Fruit fly (Drosophila melanogaster) whole organism, prepupa: Measurements from ENCODE around the gene NFAT.

Source experiments
- CG10631 ChIP-seq: fragments of 200-800 bp; sonication (Bioruptor generic); optimal IDR thresholded peaks from 2 replicates; lab custom pipeline; 2016; ENCODE audit warnings: missing biosample characterization, missing genetic modification characterization
- CG10669 ChIP-seq: fragments of 200-800 bp; sonication (Bioruptor generic); optimal IDR thresholded peaks from 3 replicates; lab custom pipeline; 2018; ENCODE audit warnings: missing biosample characterization, mild to moderate bottlenecking, missing genetic modification characterization, moderate library complexity
- CG11762 ChIP-seq: fragments of 200-800 bp; sonication (Bioruptor generic); optimal IDR thresholded peaks from 3 replicates; lab custom pipeline; 2016; ENCODE audit warnings: missing biosample characterization, missing genetic modification characterization; ENCODE audit not compliant: insufficient read depth
- CG11902 ChIP-seq: fragments of 200-800 bp; sonication (Bioruptor generic); optimal IDR thresholded peaks from 3 replicates; lab custom pipeline; 2016; ENCODE audit warnings: missing biosample characterization, missing genetic modification characterization
- CG15336 ChIP-seq: fragments of 200-800 bp; sonication (Bioruptor generic); IDR thresholded peaks from 2 replicates; pipeline ENCODE4 v1.3.6; 2022; ENCODE audit warnings: missing biosample characterization, missing genetic modification characterization
- CG1621 ChIP-seq: fragments of 200-800 bp; sonication (Bioruptor generic); optimal IDR thresholded peaks from 3 replicates; lab custom pipeline; 2018; ENCODE audit warnings: missing biosample characterization, mild to moderate bottlenecking, missing genetic modification characterization
- CG16779 ChIP-seq: fragments of 200-800 bp; sonication (Bioruptor generic); optimal IDR thresholded peaks from 3 replicates; lab custom pipeline; 2017; ENCODE audit warnings: missing biosample characterization, mild to moderate bottlenecking, missing genetic modification characterization
- CG3032 ChIP-seq: fragments of 200-800 bp; optimal IDR thresholded peaks from 2 replicates; lab custom pipeline; 2019; ENCODE audit warnings: missing biosample characterization, mild to moderate bottlenecking, missing genetic modification characterization, moderate library complexity
- CG31627 ChIP-seq: fragments of 200-800 bp; sonication (Bioruptor generic); optimal IDR thresholded peaks from 3 replicates; lab custom pipeline; 2016; ENCODE audit warnings: missing biosample characterization, missing genetic modification characterization
- CG32006 ChIP-seq: fragments of 200-800 bp; sonication (Bioruptor generic); optimal IDR thresholded peaks from 3 replicates; lab custom pipeline; 2017; ENCODE audit warnings: missing biosample characterization, mild to moderate bottlenecking, missing genetic modification characterization
- CG34406 ChIP-seq: fragments of 200-800 bp; sonication (Bioruptor generic); optimal IDR thresholded peaks from 3 replicates; lab custom pipeline; 2016; ENCODE audit warnings: missing biosample characterization, missing genetic modification characterization
- CG3919 ChIP-seq: fragments of 200-800 bp; sonication (Bioruptor generic); optimal IDR thresholded peaks from 3 replicates; lab custom pipeline; 2016; ENCODE audit warnings: missing biosample characterization, missing genetic modification characterization
- CG4318 ChIP-seq: fragments of 200-800 bp; sonication (Bioruptor generic); optimal IDR thresholded peaks from 3 replicates; lab custom pipeline; 2017; ENCODE audit warnings: missing biosample characterization, mild to moderate bottlenecking, missing genetic modification characterization
- CG6163 ChIP-seq: fragments of 200-800 bp; sonication (Bioruptor generic); IDR thresholded peaks from 3 replicates; pipeline ENCODE4 v1.3.6; 2022; ENCODE audit warnings: missing biosample characterization, missing genetic modification characterization
- CG6276 ChIP-seq: fragments of 200-800 bp; sonication (Bioruptor generic); optimal IDR thresholded peaks from 2 replicates; lab custom pipeline; 2017; ENCODE audit warnings: missing biosample characterization, mild to moderate bottlenecking, missing genetic modification characterization
- CG6792 ChIP-seq: fragments of 200-800 bp; sonication (Bioruptor generic); optimal IDR thresholded peaks from 3 replicates; lab custom pipeline; 2016; ENCODE audit warnings: missing biosample characterization, missing genetic modification characterization
- CG6808 ChIP-seq: fragments of 200-800 bp; sonication (Bioruptor generic); optimal IDR thresholded peaks from 3 replicates; lab custom pipeline; 2017; ENCODE audit warnings: missing biosample characterization, missing genetic modification characterization, mild to moderate bottlenecking, moderate library complexity, missing genetic modification reagents
- CG6854 ChIP-seq: fragments of 200-800 bp; sonication (Bioruptor generic); optimal IDR thresholded peaks from 2 replicates; lab custom pipeline; 2017; ENCODE audit warnings: missing biosample characterization, mild to moderate bottlenecking, missing genetic modification characterization
- CG8119 ChIP-seq: fragments of 200-800 bp; sonication (Bioruptor generic); IDR thresholded peaks from 3 replicates; pipeline ENCODE4 v1.3.6; 2022; ENCODE audit warnings: missing biosample characterization, missing genetic modification characterization
- CG8319 ChIP-seq: fragments of 200-800 bp; sonication (Bioruptor generic); optimal IDR thresholded peaks from 3 replicates; lab custom pipeline; 2016; ENCODE audit warnings: missing biosample characterization, missing genetic modification characterization
- CG8632 ChIP-seq: fragments of 200-800 bp; sonication (Bioruptor generic); optimal IDR thresholded peaks from 3 replicates; lab custom pipeline; 2016; ENCODE audit warnings: missing biosample characterization, missing genetic modification characterization
- CG9139 ChIP-seq: fragments of 200-800 bp; sonication (Bioruptor generic); optimal IDR thresholded peaks from 3 replicates; lab custom pipeline; 2017; ENCODE audit warnings: missing biosample characterization, mild to moderate bottlenecking, missing genetic modification characterization
- Eip75B ChIP-seq: fragments of 200-800 bp; sonication (Bioruptor generic); optimal IDR thresholded peaks from 3 replicates; lab custom pipeline; 2016; ENCODE audit warnings: missing biosample characterization, missing genetic modification characterization
- Eip78C ChIP-seq: fragments of 200-800 bp; sonication (Bioruptor generic); peaks from one replicate; lab custom pipeline; 2016; ENCODE audit warnings: missing biosample characterization, missing genetic modification characterization
- Eip93F ChIP-seq: fragments of 200-800 bp; sonication (Bioruptor generic); optimal IDR thresholded peaks from 2 replicates; lab custom pipeline; 2016; ENCODE audit warnings: missing biosample characterization, mild to moderate bottlenecking, missing genetic modification characterization
- Ets21C ChIP-seq: fragments of 200-800 bp; sonication (Bioruptor generic); optimal IDR thresholded peaks from 3 replicates; lab custom pipeline; 2016; ENCODE audit warnings: missing biosample characterization, missing genetic modification characterization
- Ets96B ChIP-seq: fragments of 200-800 bp; optimal IDR thresholded peaks from 2 replicates; lab custom pipeline; 2019; ENCODE audit warnings: missing biosample characterization, mild to moderate bottlenecking, missing genetic modification characterization, moderate library complexity
- Gug ChIP-seq: fragments of 200-800 bp; sonication (Bioruptor generic); IDR thresholded peaks from 2 replicates; pipeline ENCODE4 v1.3.6; 2022; ENCODE audit warnings: missing biosample characterization, missing genetic modification characterization
- Hr38 ChIP-seq: sonication (Bioruptor generic); optimal IDR thresholded peaks from 2 replicates; lab custom pipeline; 2016; ENCODE audit warnings: missing biosample characterization, missing genetic modification characterization
- Hr39 ChIP-seq: fragments of 200-800 bp; sonication (Bioruptor generic); optimal IDR thresholded peaks from 2 replicates; lab custom pipeline; 2016; ENCODE audit warnings: missing biosample characterization, missing genetic modification characterization
- Hr4 ChIP-seq: fragments of 200-800 bp; sonication (Bioruptor generic); optimal IDR thresholded peaks from 3 replicates; lab custom pipeline; 2016; ENCODE audit warnings: missing biosample characterization, missing genetic modification characterization
- Lpt ChIP-seq: fragments of 200-800 bp; sonication (Bioruptor generic); optimal IDR thresholded peaks from 3 replicates; lab custom pipeline; 2016; ENCODE audit warnings: missing biosample characterization, missing genetic modification characterization
- Met ChIP-seq: fragments of 200-800 bp; sonication (Bioruptor generic); optimal IDR thresholded peaks from 3 replicates; lab custom pipeline; 2016; ENCODE audit warnings: missing biosample characterization, missing genetic modification characterization
- OdsH ChIP-seq: fragments of 200-800 bp; sonication (Bioruptor generic); optimal IDR thresholded peaks from 3 replicates; lab custom pipeline; 2016; ENCODE audit warnings: missing biosample characterization, missing genetic modification characterization
- Sox102F ChIP-seq: fragments of 200-800 bp; sonication (Bioruptor generic); optimal IDR thresholded peaks from 2 replicates; lab custom pipeline; 2016; ENCODE audit warnings: missing biosample characterization, mild to moderate bottlenecking, missing genetic modification characterization
- Sox15 ChIP-seq: fragments of 200-800 bp; sonication (Bioruptor generic); optimal IDR thresholded peaks from 3 replicates; lab custom pipeline; 2016; ENCODE audit warnings: missing biosample characterization, missing genetic modification characterization
- achi ChIP-seq: fragments of 200-800 bp; sonication (Bioruptor generic); optimal IDR thresholded peaks from 3 replicates; lab custom pipeline; 2016; ENCODE audit warnings: missing biosample characterization, missing genetic modification characterization
- acj6 ChIP-seq: fragments of 200-800 bp; sonication (Bioruptor generic); optimal IDR thresholded peaks from 3 replicates; lab custom pipeline; 2016; ENCODE audit warnings: missing biosample characterization, missing genetic modification characterization
- cyc ChIP-seq: fragments of 200-800 bp; sonication (Bioruptor generic); optimal IDR thresholded peaks from 3 replicates; lab custom pipeline; 2016; ENCODE audit warnings: missing biosample characterization, missing genetic modification characterization
- dsx ChIP-seq: fragments of 200-800 bp; optimal IDR thresholded peaks from 3 replicates; lab custom pipeline; 2019; ENCODE audit warnings: missing biosample characterization, mild to moderate bottlenecking, missing genetic modification characterization, moderate library complexity; ENCODE audit not compliant: poor library complexity, severe bottlenecking
- eg ChIP-seq: fragments of 200-800 bp; sonication (Bioruptor generic); IDR thresholded peaks from 3 replicates; pipeline ENCODE4 v1.3.6; 2022; ENCODE audit warnings: missing biosample characterization, missing genetic modification characterization
- fd59A ChIP-seq: fragments of 200-800 bp; sonication (Bioruptor generic); optimal IDR thresholded peaks from 2 replicates; lab custom pipeline; 2017; ENCODE audit warnings: missing biosample characterization, mild to moderate bottlenecking, missing genetic modification characterization, missing genetic modification reagents
- fkh ChIP-seq: fragments of 200-800 bp; sonication (Bioruptor generic); optimal IDR thresholded peaks from 3 replicates; lab custom pipeline; 2017; ENCODE audit warnings: missing biosample characterization, mild to moderate bottlenecking, missing genetic modification characterization, moderate library complexity
- lz ChIP-seq: fragments of 200-800 bp; sonication (Bioruptor generic); optimal IDR thresholded peaks from 3 replicates; lab custom pipeline; 2016; ENCODE audit warnings: missing biosample characterization, missing genetic modification characterization
- net ChIP-seq: fragments of 200-800 bp; sonication (Bioruptor generic); optimal IDR thresholded peaks from 3 replicates; lab custom pipeline; 2016; ENCODE audit warnings: missing biosample characterization, missing genetic modification characterization
- pdm3 ChIP-seq: fragments of 200-800 bp; sonication (Bioruptor generic); optimal IDR thresholded peaks from 3 replicates; lab custom pipeline; 2016; ENCODE audit warnings: missing biosample characterization, missing genetic modification characterization
- spab ChIP-seq: fragments of 200-800 bp; sonication (Bioruptor generic); optimal IDR thresholded peaks from 2 replicates; lab custom pipeline; 2017; ENCODE audit warnings: missing biosample characterization, mild to moderate bottlenecking, missing genetic modification characterization, missing genetic modification reagents
- ss ChIP-seq, 2 experiments: fragments of 200-800 bp; sonication (Bioruptor generic); optimal IDR thresholded peaks; 2 replicates in 1 of 2; 3 replicates in 1 of 2; lab custom pipeline; 2017 to 2018; ENCODE audit warnings: mild to moderate bottlenecking in 2 of 2, missing biosample characterization in 2 of 2, missing genetic modification characterization in 2 of 2, moderate library complexity in 1 of 2
- svp ChIP-seq: fragments of 200-800 bp; sonication (Bioruptor generic); peaks from one replicate; lab custom pipeline; 2016; ENCODE audit warnings: missing biosample characterization, missing genetic modification characterization
- topi ChIP-seq: fragments of 200-800 bp; sonication (Bioruptor generic); optimal IDR thresholded peaks from 3 replicates; lab custom pipeline; 2016; ENCODE audit warnings: missing biosample characterization, missing genetic modification characterization
- vri ChIP-seq: fragments of 200-800 bp; sonication (Bioruptor generic); optimal IDR thresholded peaks from 3 replicates; lab custom pipeline; 2016; ENCODE audit warnings: missing biosample characterization, mild to moderate bottlenecking, missing genetic modification characterization

NFAT gene

dm6 chrX:13639998-13640691 is 15.6 kb downstream of the NFAT start:
- TF ChIP-seq Lpt (GFP tag; lab: Kevin White, UChicago) (peak; percentile 98), Gug (GFP tag; lab: Robert Waterston, UW) (peak; percentile 97), dsx (peak; percentile 96), CG6792 (GFP tag; lab: Kevin White, UChicago) (peak; percentile 98), CG1621 (peak; percentile 98), net (GFP tag; lab: Kevin White, UChicago) (peak; percentile 99), Sox102F (peak; percentile 96), svp (GFP tag; lab: Kevin White, UChicago) (peak; percentile 98), CG15336 (peak; percentile 99), fkh (GFP tag; lab: Kevin White, UChicago) (peak; percentile 98), CG11762 (GFP tag; lab: Kevin White, UChicago) (peak; percentile 98), cyc (GFP tag; lab: Kevin White, UChicago) (peak; percentile 93), CG6276 (GFP tag; lab: Kevin White, UChicago) (peak; percentile 99), lz (GFP tag; lab: Kevin White, UChicago) (peak; percentile 94), achi (peak; percentile 98), Eip78C (GFP tag; lab: Kevin White, UChicago) (peak; percentile 100), Ets96B (tag; lab: Kevin White, UChicago) (peak; percentile 98), CG3919 (GFP tag; lab: Kevin White, UChicago) (peak; percentile 99), Met (GFP tag; lab: Kevin White, UChicago) (peak; percentile 95), Ets21C (peak; percentile 91), CG3032 (tag; lab: Kevin White, UChicago) (peak; percentile 95), CG11902 (GFP tag; lab: Kevin White, UChicago) (peak; percentile 96), CG6808 (GFP tag; lab: Kevin White, UChicago) (peak; percentile 94), Eip75B (GFP tag; lab: Kevin White, UChicago) (peak; percentile 98), CG31627 (peak; percentile 91), vri (GFP tag; lab: Kevin White, UChicago) (peak; percentile 90), OdsH (GFP tag; lab: Kevin White, UChicago) (peak; percentile 98), Eip93F (peak; percentile 83), eg (GFP tag; lab: Robert Waterston, UW) (peak; percentile 99), Hr38 (GFP tag; lab: Kevin White, UChicago) (peak; percentile 92), CG4318 (GFP tag; lab: Kevin White, UChicago) (peak; percentile 98), pdm3 (peak; percentile 99), topi (GFP tag; lab: Kevin White, UChicago) (peak; percentile 97), fd59A (GFP tag; lab: Kevin White, UChicago) (peak; percentile 95), CG10669 (GFP tag; lab: Kevin White, UChicago) (peak; percentile 98), CG16779 (tag; lab: Kevin White, UChicago) (peak; percentile 97), ss (GFP tag; optimal IDR thresholded peaks at IDR 0.05; lab: Kevin White, UChicago) (peak; percentile 98), CG34406 (peak; percentile 98), CG9139 (GFP tag; lab: Kevin White, UChicago) (peak; percentile 94), spab (GFP tag; lab: Kevin White, UChicago) (peak; percentile 97), Sox15 (peak; percentile 95), CG8632 (GFP tag; lab: Kevin White, UChicago) (peak; percentile 98), Hr4 (GFP tag; lab: Kevin White, UChicago) (peak; percentile 99), CG6163 (GFP tag; lab: Robert Waterston, UW) (peak; percentile 99), CG32006 (GFP tag; lab: Kevin White, UChicago) (peak; percentile 98), CG8119 (GFP tag; lab: Robert Waterston, UW) (peak; percentile 99), CG10631 (GFP tag; lab: Kevin White, UChicago) (peak; percentile 97), CG8319 (GFP tag; lab: Kevin White, UChicago) (peak; percentile 97), Hr39 (GFP tag; lab: Kevin White, UChicago) (peak; percentile 95), acj6 (GFP tag; lab: Kevin White, UChicago) (peak; percentile 98), CG6854 (GFP tag; lab: Kevin White, UChicago) (peak; percentile 86)
